Worm (Caenorhabditis elegans): ENCODE results near the gene Y38E10A.3.

DNA sequence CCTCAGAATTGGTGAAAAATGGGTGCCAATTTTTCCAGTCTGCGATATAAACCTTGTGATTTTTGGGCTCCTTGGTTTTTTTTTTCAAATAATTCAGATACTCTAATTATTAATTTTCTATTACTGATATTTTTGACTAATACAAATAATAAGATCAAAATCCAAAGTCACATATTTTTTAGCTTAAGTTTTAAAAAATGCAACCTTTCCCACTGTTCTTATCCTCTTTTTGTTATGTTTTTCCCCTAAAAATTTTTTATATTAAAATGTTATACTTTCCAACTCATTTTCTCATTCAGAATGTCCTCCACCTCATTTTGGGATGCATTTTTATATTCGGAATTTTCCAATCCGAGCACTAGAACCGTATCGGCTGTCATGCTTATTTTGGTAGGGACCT is 43.6 kb downstream of the Y38E10A.3 start, which contains the start of gene srx-120:
- TF ChIP-seq ztf-23 (GFP tag; IDR thresholded peaks at IDR 0.05) (no peak), T22C8.4 (GFP tag; IDR thresholded peaks at IDR 0.05) (no peak), ref-1 (GFP tag; conservative IDR thresholded peaks at IDR 0.05) (no peak), tab-1 (GFP tag; IDR thresholded peaks at IDR 0.05) (no peak)
